Fruit fly (Drosophila melanogaster) whole organism, embryonic: ENCODE measurements around the gene CG7366.

Experiments
- Awh ChIP-seq: fragments of 200-800 bp; sonication (Bioruptor generic); IDR thresholded peaks from 2 replicates; pipeline ENCODE4, ENCODE4 v1.3.6; 2022; ENCODE audit warnings: missing biosample characterization, missing genetic modification characterization
- BtbVII ChIP-seq: fragments of 200-800 bp; sonication (Bioruptor generic); optimal IDR thresholded peaks from 3 replicates; lab custom pipeline; 2017; ENCODE audit warnings: missing biosample characterization, mild to moderate bottlenecking, missing genetic modification characterization
- CG10274 ChIP-seq: fragments of 200-800 bp; sonication (Bioruptor generic); optimal IDR thresholded peaks from 3 replicates; lab custom pipeline; 2017; ENCODE audit warnings: missing biosample characterization, mild to moderate bottlenecking, missing genetic modification characterization
- CG10543 ChIP-seq: fragments of 200-800 bp; sonication (Bioruptor generic); optimal IDR thresholded peaks from 3 replicates; lab custom pipeline; 2017; ENCODE audit warnings: missing biosample characterization, mild to moderate bottlenecking, missing genetic modification characterization, moderate library complexity
- CG11093 ChIP-seq: fragments of 200-800 bp; sonication (Bioruptor generic); IDR thresholded peaks from 3 replicates; pipeline ENCODE4 v1.3.6; 2022; ENCODE audit warnings: missing biosample characterization, missing genetic modification characterization
- CG11247 ChIP-seq: fragments of 200-800 bp; sonication (Bioruptor generic); IDR thresholded peaks from 2 replicates; pipeline ENCODE4 v1.3.6; 2022; ENCODE audit warnings: missing biosample characterization, missing genetic modification characterization
- CG11560 ChIP-seq: fragments of 200-800 bp; sonication (Bioruptor generic); IDR thresholded peaks from 3 replicates; pipeline ENCODE4 v1.3.6; 2022; ENCODE audit warnings: missing biosample characterization, missing genetic modification characterization
- CG12299 ChIP-seq: fragments of 200-800 bp; sonication (Bioruptor generic); optimal IDR thresholded peaks from 2 replicates; lab custom pipeline; 2018; ENCODE audit warnings: missing biosample characterization, mild to moderate bottlenecking, missing genetic modification characterization
- CG1233 ChIP-seq: fragments of 200-800 bp; sonication (Bioruptor generic); optimal IDR thresholded peaks from 4 replicates; lab custom pipeline; 2018; ENCODE audit warnings: missing biosample characterization, mild to moderate bottlenecking, missing genetic modification characterization
- CG1603 ChIP-seq: fragments of 200-800 bp; sonication (Bioruptor generic); optimal IDR thresholded peaks from 2 replicates; lab custom pipeline; 2019; ENCODE audit warnings: missing biosample characterization, mild to moderate bottlenecking, missing genetic modification characterization, moderate library complexity
- CG1647 ChIP-seq: fragments of 200-800 bp; sonication (Bioruptor generic); optimal IDR thresholded peaks from 3 replicates; lab custom pipeline; 2016; ENCODE audit warnings: missing biosample characterization, missing genetic modification characterization
- CG17802 ChIP-seq: fragments of 200-800 bp; sonication (Bioruptor generic); optimal IDR thresholded peaks from 2 replicates; lab custom pipeline; 2018; ENCODE audit warnings: missing biosample characterization, mild to moderate bottlenecking, missing genetic modification characterization, moderate library complexity
- CG18011 ChIP-seq: fragments of 200-800 bp; sonication (Bioruptor generic); optimal IDR thresholded peaks from 2 replicates; lab custom pipeline; 2017; ENCODE audit warnings: missing biosample characterization, missing genetic modification characterization, mild to moderate bottlenecking, moderate library complexity, missing genotype
- CG2678 ChIP-seq: fragments of 200-800 bp; sonication (Bioruptor generic); optimal IDR thresholded peaks from 3 replicates; lab custom pipeline; 2019; ENCODE audit warnings: missing biosample characterization, mild to moderate bottlenecking, missing genetic modification characterization, moderate library complexity
- CG5245 ChIP-seq: fragments of 200-800 bp; sonication (Bioruptor generic); optimal IDR thresholded peaks from 3 replicates; lab custom pipeline; 2016; ENCODE audit warnings: missing biosample characterization, missing genetic modification characterization
- CG8944 ChIP-seq: fragments of 200-800 bp; sonication (Bioruptor generic); optimal IDR thresholded peaks from 3 replicates; lab custom pipeline; 2016; ENCODE audit warnings: missing biosample characterization, missing genetic modification characterization
- CG9215 ChIP-seq: fragments of 200-800 bp; sonication (Bioruptor generic); IDR thresholded peaks from 2 replicates; pipeline ENCODE4 v1.3.6; 2022; ENCODE audit warnings: missing biosample characterization, missing genetic modification characterization
- CG9932 ChIP-seq: fragments of 200-800 bp; sonication (Bioruptor generic); IDR thresholded peaks from 2 replicates; pipeline ENCODE4 v1.3.6; 2022; ENCODE audit warnings: missing biosample characterization, missing genetic modification characterization
- CHES-1-like ChIP-seq: fragments of 200-800 bp; sonication (Bioruptor generic); optimal IDR thresholded peaks from 2 replicates; lab custom pipeline; 2016; ENCODE audit warnings: missing biosample characterization, missing genetic modification characterization
- Fer2 ChIP-seq: fragments of 200-800 bp; sonication (Bioruptor generic); optimal IDR thresholded peaks from 2 replicates; lab custom pipeline; 2018; ENCODE audit warnings: missing biosample characterization, mild to moderate bottlenecking, missing genetic modification characterization, moderate library complexity
- Gug ChIP-seq: fragments of 200-800 bp; sonication (Bioruptor generic); IDR thresholded peaks from 4 replicates; pipeline ENCODE4 v1.3.6; 2022; ENCODE audit warnings: missing biosample characterization, missing genetic modification characterization
- Hey ChIP-seq: fragments of 200-800 bp; sonication (Bioruptor generic); optimal IDR thresholded peaks from 3 replicates; lab custom pipeline; 2018; ENCODE audit warnings: missing biosample characterization, mild to moderate bottlenecking, missing genetic modification characterization
- Hr3 ChIP-seq: fragments of 200-800 bp; sonication (Bioruptor generic); optimal IDR thresholded peaks from 3 replicates; lab custom pipeline; 2016; ENCODE audit warnings: missing biosample characterization, missing genetic modification characterization
- Jarid2 ChIP-seq: fragments of 200-800 bp; sonication (Bioruptor generic); optimal IDR thresholded peaks from 3 replicates; lab custom pipeline; 2017; ENCODE audit warnings: mild to moderate bottlenecking, missing biosample characterization, missing genetic modification reagents, missing genetic modification characterization
- Med ChIP-seq: fragments of 200-800 bp; sonication (Bioruptor generic); peaks from one replicate; lab custom pipeline; 2016; ENCODE audit warnings: missing biosample characterization, missing genetic modification characterization, mild to moderate bottlenecking, inconsistent platforms, moderate library complexity
- Neu2 ChIP-seq: fragments of 200-800 bp; sonication (Bioruptor generic); optimal IDR thresholded peaks from 3 replicates; lab custom pipeline; 2016; ENCODE audit warnings: missing biosample characterization, missing genetic modification characterization, borderline replicate concordance
- Oaz ChIP-seq: fragments of 200-800 bp; sonication (Bioruptor generic); IDR thresholded peaks from 2 replicates; pipeline ENCODE4 v1.3.6; 2022; ENCODE audit warnings: missing biosample characterization, missing genetic modification characterization
- Rfx ChIP-seq: fragments of 200-800 bp; sonication (Bioruptor generic); IDR thresholded peaks from 2 replicates; pipeline ENCODE4 v1.3.6; 2022; ENCODE audit warnings: missing biosample characterization, missing genetic modification characterization
- Side ChIP-seq: fragments of 200-800 bp; sonication (Bioruptor generic); optimal IDR thresholded peaks from 2 replicates; lab custom pipeline; 2016; ENCODE audit warnings: missing biosample characterization, missing genetic modification characterization
- Sox100B ChIP-seq: fragments of 200-800 bp; sonication (Bioruptor generic); optimal IDR thresholded peaks from 3 replicates; lab custom pipeline; 2018; ENCODE audit warnings: missing biosample characterization, mild to moderate bottlenecking, missing genetic modification characterization
- Ssrp ChIP-seq: fragments of 200-800 bp; sonication (Bioruptor generic); optimal IDR thresholded peaks from 2 replicates; lab custom pipeline; 2018; ENCODE audit warnings: missing biosample characterization, mild to moderate bottlenecking, missing genetic modification characterization, moderate library complexity
- Tbp ChIP-seq: fragments of >200 bp; optimal IDR thresholded peaks from 2 replicates; lab custom pipeline; 2018; ENCODE audit warnings: missing biosample characterization, missing genetic modification characterization
- Xrp1 ChIP-seq: fragments of 200-800 bp; sonication (Bioruptor generic); IDR thresholded peaks from 2 replicates; pipeline ENCODE4 v1.3.6; 2022; ENCODE audit warnings: missing biosample characterization, missing genetic modification characterization
- aop ChIP-seq: fragments of 200-800 bp; sonication (Bioruptor generic); IDR thresholded peaks from 2 replicates; pipeline ENCODE4 v1.3.6; 2022; ENCODE audit warnings: missing biosample characterization, missing genetic modification characterization
- ase ChIP-seq: fragments of 200-800 bp; sonication (Bioruptor generic); IDR thresholded peaks from 3 replicates; pipeline ENCODE4 v1.3.6; 2022; ENCODE audit warnings: missing biosample characterization, missing genetic modification characterization
- bbx ChIP-seq: fragments of 200-800 bp; sonication (Bioruptor generic); IDR thresholded peaks from 2 replicates; pipeline ENCODE4 v1.3.6; 2022; ENCODE audit warnings: missing biosample characterization, missing genetic modification characterization; ENCODE audit not compliant: partially characterized antibody
- bowl ChIP-seq: fragments of 200-800 bp; sonication (Bioruptor generic); IDR thresholded peaks from 2 replicates; pipeline ENCODE4 v1.3.6; 2022; ENCODE audit warnings: missing biosample characterization, missing genetic modification characterization
- fd3F ChIP-seq: fragments of 200-800 bp; sonication (Bioruptor generic); optimal IDR thresholded peaks from 2 replicates; lab custom pipeline; 2018; ENCODE audit warnings: missing biosample characterization, mild to moderate bottlenecking, missing genetic modification characterization, moderate library complexity
- grau ChIP-seq: fragments of 200-800 bp; optimal IDR thresholded peaks from 3 replicates; lab custom pipeline; 2019; ENCODE audit warnings: missing biosample characterization, mild to moderate bottlenecking, missing genetic modification characterization, moderate library complexity
- her ChIP-seq: fragments of 200-800 bp; sonication (Bioruptor generic); optimal IDR thresholded peaks from 2 replicates; lab custom pipeline; 2016; ENCODE audit warnings: missing biosample characterization, missing genetic modification characterization
- lbe ChIP-seq: fragments of 200-800 bp; sonication (Bioruptor generic); optimal IDR thresholded peaks from 2 replicates; lab custom pipeline; 2016; ENCODE audit warnings: missing biosample characterization, mild to moderate bottlenecking, missing genetic modification characterization
- luna ChIP-seq: fragments of 200-800 bp; sonication (Bioruptor generic); optimal IDR thresholded peaks from 2 replicates; lab custom pipeline; 2016; ENCODE audit warnings: missing biosample characterization, missing genetic modification characterization
- mirr ChIP-seq: fragments of 200-800 bp; sonication (Bioruptor generic); optimal IDR thresholded peaks from 3 replicates; lab custom pipeline; 2018; ENCODE audit warnings: missing biosample characterization, mild to moderate bottlenecking, missing genetic modification characterization
- org-1 ChIP-seq: fragments of 200-800 bp; sonication (Bioruptor generic); optimal IDR thresholded peaks from 2 replicates; lab custom pipeline; 2017; ENCODE audit warnings: missing biosample characterization, missing genetic modification characterization
- sr ChIP-seq: fragments of 200-800 bp; sonication (Bioruptor generic); IDR thresholded peaks from 3 replicates; pipeline ENCODE4 v1.3.6; 2022; ENCODE audit warnings: missing biosample characterization, missing genetic modification characterization
- tll ChIP-seq, 2 experiments: fragments of 200-800 bp in 1 of 2; fragments of >200 bp in 1 of 2; sonication (Bioruptor generic) in 1 of 2; optimal IDR thresholded peaks; 2 replicates each; lab custom pipeline; 2017 to 2019; ENCODE audit warnings: missing biosample characterization in 2 of 2, missing genetic modification characterization in 2 of 2, mild to moderate bottlenecking in 1 of 2, moderate library complexity in 1 of 2
- unc-4 ChIP-seq: fragments of 200-800 bp; sonication (Bioruptor generic); IDR thresholded peaks from 2 replicates; pipeline ENCODE4 v1.3.6; 2022; ENCODE audit warnings: missing biosample characterization, missing genetic modification characterization; ENCODE audit not compliant: partially characterized antibody
- unpg ChIP-seq: fragments of 200-800 bp; sonication (Bioruptor generic); optimal IDR thresholded peaks from 3 replicates; lab custom pipeline; 2018; ENCODE audit warnings: missing biosample characterization, mild to moderate bottlenecking, missing genetic modification characterization, moderate library complexity
- vfl ChIP-seq: fragments of 200-800 bp; sonication (Bioruptor generic); optimal IDR thresholded peaks from 2 replicates; lab custom pipeline; 2016; ENCODE audit warnings: missing biosample characterization, missing genetic modification characterization
- vvl ChIP-seq: fragments of 200-800 bp; sonication (Bioruptor generic); IDR thresholded peaks from 2 replicates; pipeline ENCODE4 v1.3.6; 2022; ENCODE audit warnings: missing biosample characterization, missing genetic modification characterization
- yki ChIP-seq: fragments of >200 bp; optimal IDR thresholded peaks from 3 replicates; lab custom pipeline; 2018

Gene CG7366

DNA sequence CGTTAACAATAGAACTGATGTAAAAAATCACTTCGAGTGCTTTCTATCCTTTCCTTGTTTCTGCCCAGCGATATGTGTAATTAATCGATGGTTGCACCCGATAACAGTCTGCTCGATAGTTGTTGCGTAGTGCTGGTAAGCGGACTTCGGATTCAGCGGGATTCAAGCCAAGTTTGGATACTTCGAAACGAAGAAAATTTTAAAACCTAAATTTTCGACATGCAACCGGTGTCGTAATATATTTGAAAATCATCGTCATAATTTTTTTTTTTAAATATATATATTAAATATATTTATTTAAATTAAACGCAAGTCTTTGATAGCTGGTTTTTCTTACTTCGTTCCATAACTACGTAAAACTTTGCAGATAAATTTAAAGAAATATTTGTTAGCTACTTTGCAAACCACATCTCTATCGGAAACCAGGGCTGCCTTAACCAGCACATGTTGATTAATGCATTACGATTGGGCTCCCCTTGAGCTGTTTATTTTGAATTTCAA lies 4.4 kb downstream of the CG7366 start, which contains the start of the genes UbcE2M and Dhps (continued):
- no peak for TF ChIP-seq CG2678 (tag; lab: Kevin White, UChicago)
- TF ChIP-seq luna (GFP tag; lab: Kevin White, UChicago): no peak
- TF ChIP-seq bbx (GFP tag; lab: Robert Waterston, UW): peak; percentile 81
- no peak for TF ChIP-seq tll (GFP tag; optimal IDR thresholded peaks at IDR 0.05; lab: Kevin White, UChicago)
- TF ChIP-seq CG10274: peak; percentile 8
- TF ChIP-seq her (GFP tag; lab: Kevin White, UChicago): no peak
- peak; percentile 82 for TF ChIP-seq Hr3 (GFP tag; lab: Kevin White, UChicago)
- TF ChIP-seq Sox100B: no peak
- TF ChIP-seq Side (GFP tag; lab: Kevin White, UChicago): no peak
- TF ChIP-seq Med (GFP tag; lab: Kevin White, UChicago): peak; percentile 89
- peak; percentile 82 for TF ChIP-seq grau (tag; lab: Kevin White, UChicago)
- peak; percentile 80 for TF ChIP-seq Ssrp
- peak; percentile 85 for TF ChIP-seq CG9215 (GFP tag; lab: Robert Waterston, UW)
- no peak; the same call in 2 of the 3 replicates for TF ChIP-seq CG11560 (tag; lab: Robert Waterston, UW)
- TF ChIP-seq lbe (GFP tag; lab: Kevin White, UChicago): peak; percentile 52
- peak; percentile 68 for TF ChIP-seq CG1233 (GFP tag; lab: Kevin White, UChicago)
- TF ChIP-seq CG9932 (GFP tag; lab: Robert Waterston, UW): peak; percentile 90
- peak; percentile 11 for TF ChIP-seq CG8944
- TF ChIP-seq aop (GFP tag; lab: Robert Waterston, UW): no peak
- TF ChIP-seq Gug (GFP tag; lab: Robert Waterston, UW): peak; percentile 72; the same call in 2 of the 4 replicates
- TF ChIP-seq sr (GFP tag; lab: Robert Waterston, UW): no peak
- TF ChIP-seq CG11247 (GFP tag; lab: Robert Waterston, UW): peak; percentile 50; the same call in 1 of the 2 replicates
- TF ChIP-seq Oaz (GFP tag; lab: Robert Waterston, UW): no peak; the same call in 1 of the 2 replicates
- TF ChIP-seq ase (GFP tag; lab: Robert Waterston, UW): peak; percentile 38; the same call in 1 of the 3 replicates
- peak; percentile 16 for TF ChIP-seq CG17802
- TF ChIP-seq vfl (GFP tag; lab: Kevin White, UChicago): peak; percentile 29
- peak; percentile 37; the same call in 1 of the 2 replicates for TF ChIP-seq vvl (GFP tag; lab: Robert Waterston, UW)
- TF ChIP-seq CHES-1-like: peak; percentile 56
- peak; percentile 56; the same call in 1 of the 3 replicates for TF ChIP-seq CG11093
- TF ChIP-seq Tbp (GFP tag; lab: Kevin White, UChicago): no peak
- TF ChIP-seq Xrp1 (GFP tag; lab: Robert Waterston, UW): peak; percentile 62
- TF ChIP-seq Hey: no peak
- TF ChIP-seq unpg (GFP tag; lab: Kevin White, UChicago): peak; percentile 66
- peak; percentile 87 for TF ChIP-seq CG10543 (GFP tag; lab: Kevin White, UChicago)
- peak; percentile 72 for TF ChIP-seq CG12299 (tag; lab: Kevin White, UChicago)
- peak; percentile 68 for TF ChIP-seq unc-4 (GFP tag; lab: Robert Waterston, UW)
- TF ChIP-seq BtbVII (GFP tag; lab: Kevin White, UChicago): peak; percentile 46
- peak; percentile 76 for TF ChIP-seq Fer2 (tag; lab: Kevin White, UChicago)
- TF ChIP-seq Rfx (GFP tag; lab: Robert Waterston, UW): peak; percentile 87
- TF ChIP-seq Neu2 (GFP tag; lab: Kevin White, UChicago): no peak
- peak; percentile 9 for TF ChIP-seq CG1647 (GFP tag; lab: Kevin White, UChicago)
- no peak for TF ChIP-seq mirr
- TF ChIP-seq fd3F (GFP tag; lab: Kevin White, UChicago): peak; percentile 68
- TF ChIP-seq CG1603 (tag; lab: Kevin White, UChicago): no peak
- no peak for TF ChIP-seq yki (lab: Kevin White, UChicago)
- no peak for TF ChIP-seq Jarid2 (GFP tag; lab: Kevin White, UChicago)
- peak; percentile 33 for TF ChIP-seq CG18011 (GFP tag; lab: Kevin White, UChicago)
- TF ChIP-seq bowl: no peak
- no peak for TF ChIP-seq Awh (GFP tag; lab: Robert Waterston, UW)
- TF ChIP-seq org-1 (GFP tag; lab: Kevin White, UChicago): no peak
- TF ChIP-seq CG5245 (GFP tag; lab: Kevin White, UChicago): no peak
